Fruit fly (Drosophila melanogaster): ENCODE measurements around the gene Cyp313a2.

DNA sequence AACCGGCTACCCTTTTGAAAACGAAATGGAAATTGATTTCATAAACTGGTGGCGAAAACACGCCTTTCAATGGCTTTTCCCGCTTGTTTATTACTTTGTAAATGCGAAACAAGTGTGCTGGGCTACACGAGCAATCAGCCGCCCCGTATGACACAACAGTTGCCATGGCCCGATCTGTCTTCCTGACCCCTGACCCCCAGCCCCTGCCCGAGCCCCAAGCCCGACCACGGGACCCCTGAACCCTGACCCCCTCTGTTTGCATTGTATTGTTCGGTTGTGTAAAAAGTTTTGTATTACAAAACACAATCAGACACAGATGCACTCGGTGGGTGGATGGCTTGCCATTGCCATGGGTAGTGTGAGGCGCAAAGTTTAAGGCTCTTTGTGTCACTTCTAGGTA lies 51.1 kb downstream of the Cyp313a2 start:
- TF ChIP-seq pan (optimal IDR thresholded peaks at IDR 0.05) = no peak
- no peak for TF ChIP-seq psq (optimal IDR thresholded peaks at IDR 0.05)
- TF ChIP-seq Dll (optimal IDR thresholded peaks at IDR 0.05) = no peak
- TF ChIP-seq CG8478 (optimal IDR thresholded peaks at IDR 0.05) = no peak

Data from whole organism.